Fruit fly (Drosophila melanogaster) whole organism, embryonic: Measurements from ENCODE around the gene Tsp97E.

Experiments used
- Aef1 ChIP-seq: fragments of 200-800 bp; sonication (Bioruptor generic); IDR thresholded peaks from 3 replicates; pipeline ENCODE4 v1.3.6; 2022; ENCODE audit warnings: missing biosample characterization, missing genetic modification characterization
- CG11247 ChIP-seq: fragments of 200-800 bp; sonication (Bioruptor generic); IDR thresholded peaks from 2 replicates; pipeline ENCODE4 v1.3.6; 2022; ENCODE audit warnings: missing biosample characterization, missing genetic modification characterization
- CG11398 ChIP-seq: fragments of 200-800 bp; sonication (Bioruptor generic); optimal IDR thresholded peaks from 2 replicates; lab custom pipeline; 2016; ENCODE audit warnings: missing biosample characterization, missing genetic modification characterization
- CG11560 ChIP-seq: fragments of 200-800 bp; sonication (Bioruptor generic); IDR thresholded peaks from 3 replicates; pipeline ENCODE4 v1.3.6; 2022; ENCODE audit warnings: missing biosample characterization, missing genetic modification characterization
- CG11695 ChIP-seq: fragments of 200-800 bp; sonication (Bioruptor generic); IDR thresholded peaks from 3 replicates; pipeline ENCODE4 v1.3.6; 2022; ENCODE audit warnings: missing biosample characterization, missing genetic modification characterization
- CG12155 ChIP-seq: fragments of 200-800 bp; sonication (Bioruptor generic); optimal IDR thresholded peaks from 3 replicates; lab custom pipeline; 2016; ENCODE audit warnings: missing biosample characterization, missing genetic modification characterization
- CG12659 ChIP-seq: fragments of 200-800 bp; sonication (Bioruptor generic); optimal IDR thresholded peaks from 3 replicates; lab custom pipeline; 2017; ENCODE audit warnings: mild to moderate bottlenecking, missing biosample characterization, missing genetic modification reagents, missing genetic modification characterization
- CG13123 ChIP-seq: fragments of 200-800 bp; sonication (Bioruptor generic); optimal IDR thresholded peaks from 2 replicates; lab custom pipeline; 2016; ENCODE audit warnings: missing biosample characterization, missing genetic modification characterization
- CG13775 ChIP-seq: fragments of 200-800 bp; sonication (Bioruptor generic); optimal IDR thresholded peaks from 3 replicates; lab custom pipeline; 2017; ENCODE audit warnings: missing biosample characterization, mild to moderate bottlenecking, missing genetic modification characterization
- CG14014 ChIP-seq: fragments of 200-800 bp; sonication (Bioruptor generic); IDR thresholded peaks from 2 replicates; pipeline ENCODE4 v1.3.6; 2022; ENCODE audit warnings: missing biosample characterization, missing genetic modification characterization
- CG14050 ChIP-seq: fragments of 200-800 bp; sonication (Bioruptor generic); IDR thresholded peaks from 3 replicates; pipeline ENCODE4 v1.3.6; 2022; ENCODE audit warnings: missing biosample characterization, missing genetic modification characterization
- CG15696 ChIP-seq: fragments of 200-800 bp; sonication (Bioruptor generic); optimal IDR thresholded peaks from 2 replicates; lab custom pipeline; 2019; ENCODE audit warnings: missing biosample characterization, mild to moderate bottlenecking, missing genetic modification characterization, moderate library complexity
- CG16813 ChIP-seq: fragments of 200-800 bp; sonication (Bioruptor generic); IDR thresholded peaks from 3 replicates; pipeline ENCODE4 v1.3.6; 2022; ENCODE audit warnings: missing biosample characterization, missing genetic modification characterization; ENCODE audit not compliant: partially characterized antibody
- CG17361 ChIP-seq: fragments of 200-800 bp; sonication (Bioruptor generic); IDR thresholded peaks from 3 replicates; pipeline ENCODE4 v1.3.6; 2022; ENCODE audit warnings: missing biosample characterization, missing genetic modification characterization
- CG18262 ChIP-seq: fragments of 200-800 bp; optimal IDR thresholded peaks from 3 replicates; lab custom pipeline; 2019; ENCODE audit warnings: missing biosample characterization, mild to moderate bottlenecking, missing genetic modification characterization, moderate library complexity
- CG2202 ChIP-seq: fragments of 200-800 bp; sonication (Bioruptor generic); optimal IDR thresholded peaks from 2 replicates; lab custom pipeline; 2018; ENCODE audit warnings: missing biosample characterization, mild to moderate bottlenecking, missing genetic modification characterization
- CG2678 ChIP-seq: fragments of 200-800 bp; sonication (Bioruptor generic); optimal IDR thresholded peaks from 3 replicates; lab custom pipeline; 2019; ENCODE audit warnings: missing biosample characterization, mild to moderate bottlenecking, missing genetic modification characterization, moderate library complexity
- CG32772 ChIP-seq: fragments of 200-800 bp; sonication (Bioruptor generic); IDR thresholded peaks from 2 replicates; pipeline ENCODE4 v1.3.6; 2022; ENCODE audit warnings: missing biosample characterization, missing genetic modification characterization
- CG5953 ChIP-seq: fragments of 200-800 bp; sonication (Bioruptor generic); IDR thresholded peaks from 2 replicates; pipeline ENCODE4 v1.3.6; 2022; ENCODE audit warnings: missing biosample characterization, missing genetic modification characterization
- CG7357 ChIP-seq: fragments of 200-800 bp; sonication (Bioruptor generic); IDR thresholded peaks from 3 replicates; pipeline ENCODE4 v1.3.6; 2022; ENCODE audit warnings: missing biosample characterization, missing genetic modification characterization
- CG7928 ChIP-seq: fragments of 200-800 bp; sonication (Bioruptor generic); optimal IDR thresholded peaks from 2 replicates; lab custom pipeline; 2017; ENCODE audit warnings: missing biosample characterization, mild to moderate bottlenecking, missing genetic modification characterization
- CG7987 ChIP-seq: fragments of 200-800 bp; sonication (Bioruptor generic); optimal IDR thresholded peaks from 2 replicates; lab custom pipeline; 2018; ENCODE audit warnings: missing biosample characterization, mild to moderate bottlenecking, missing genetic modification characterization, moderate library complexity
- CG8765 ChIP-seq: fragments of 200-800 bp; sonication (Bioruptor generic); IDR thresholded peaks from 2 replicates; pipeline ENCODE4 v1.3.6; 2022; ENCODE audit warnings: missing biosample characterization, missing genetic modification characterization
- Dfd ChIP-seq, 2 experiments: fragments of >200 bp; optimal IDR thresholded peaks; 2 replicates each; lab custom pipeline; 2017; ENCODE audit warnings: missing biosample characterization in 2 of 2, missing genetic modification characterization in 2 of 2
- Drgx ChIP-seq: fragments of 200-800 bp; sonication (Bioruptor generic); IDR thresholded peaks from 2 replicates; pipeline ENCODE4 v1.3.6; 2022; ENCODE audit warnings: missing biosample characterization, missing genetic modification characterization
- Fer3 ChIP-seq: fragments of 200-800 bp; sonication (Bioruptor generic); optimal IDR thresholded peaks from 2 replicates; lab custom pipeline; 2018; ENCODE audit warnings: missing biosample characterization, mild to moderate bottlenecking, missing genetic modification characterization, moderate library complexity
- NC2β ChIP-seq: fragments of 200-800 bp; sonication (Bioruptor generic); optimal IDR thresholded peaks from 2 replicates; lab custom pipeline; 2016; ENCODE audit warnings: missing biosample characterization, missing genetic modification characterization
- Nf-YA ChIP-seq: fragments of 200-800 bp; sonication (Bioruptor generic); IDR thresholded peaks from 2 replicates; pipeline ENCODE4 v1.3.6; 2022; ENCODE audit warnings: missing biosample characterization, missing genetic modification characterization
- Nf-YC ChIP-seq: fragments of 200-800 bp; optimal IDR thresholded peaks from 3 replicates; lab custom pipeline; 2019; ENCODE audit warnings: missing biosample characterization, mild to moderate bottlenecking, missing genetic modification characterization, moderate library complexity
- Ravus ChIP-seq: fragments of 200-800 bp; sonication (Bioruptor generic); IDR thresholded peaks from 2 replicates; pipeline ENCODE4 v1.3.6; 2022; ENCODE audit warnings: missing biosample characterization, missing genetic modification characterization
- TFAM ChIP-seq: fragments of 200-800 bp; sonication (Bioruptor generic); optimal IDR thresholded peaks from 2 replicates; lab custom pipeline; 2017; ENCODE audit warnings: missing biosample characterization, missing genetic modification characterization, inconsistent platforms
- Usf ChIP-seq: fragments of 200-800 bp; sonication (Bioruptor generic); optimal IDR thresholded peaks from 2 replicates; lab custom pipeline; 2017; ENCODE audit warnings: missing genotype, missing biosample characterization, missing genetic modification characterization
- Vsx1 ChIP-seq: fragments of 200-800 bp; sonication (Bioruptor generic); optimal IDR thresholded peaks from 2 replicates; lab custom pipeline; 2017; ENCODE audit warnings: missing biosample characterization, mild to moderate bottlenecking, missing genetic modification characterization, missing genetic modification reagents
- abd-A ChIP-seq: fragments of 200-800 bp; sonication (Bioruptor generic); optimal IDR thresholded peaks from 3 replicates; lab custom pipeline; 2019; ENCODE audit warnings: missing biosample characterization, mild to moderate bottlenecking, missing genetic modification characterization, moderate library complexity
- aop ChIP-seq: fragments of 200-800 bp; sonication (Bioruptor generic); IDR thresholded peaks from 2 replicates; pipeline ENCODE4 v1.3.6; 2022; ENCODE audit warnings: missing biosample characterization, missing genetic modification characterization
- ase ChIP-seq: fragments of 200-800 bp; sonication (Bioruptor generic); IDR thresholded peaks from 3 replicates; pipeline ENCODE4 v1.3.6; 2022; ENCODE audit warnings: missing biosample characterization, missing genetic modification characterization
- az2 ChIP-seq: fragments of 200-800 bp; sonication (Bioruptor generic); optimal IDR thresholded peaks from 3 replicates; lab custom pipeline; 2016; ENCODE audit warnings: missing biosample characterization, missing genetic modification characterization
- bbx ChIP-seq: fragments of 200-800 bp; sonication (Bioruptor generic); IDR thresholded peaks from 2 replicates; pipeline ENCODE4 v1.3.6; 2022; ENCODE audit warnings: missing biosample characterization, missing genetic modification characterization; ENCODE audit not compliant: partially characterized antibody
- esg ChIP-seq: fragments of 200-800 bp; sonication (Bioruptor generic); conservative IDR thresholded peaks from 2 replicates; pipeline ENCODE4 v1.3.6; 2022; ENCODE audit warnings: missing biosample characterization, missing genetic modification characterization
- inv ChIP-seq: fragments of 200-800 bp; sonication (Bioruptor generic); IDR thresholded peaks from 2 replicates; pipeline ENCODE4 v1.3.6; 2022; ENCODE audit warnings: missing biosample characterization, missing genetic modification characterization; ENCODE audit not compliant: partially characterized antibody
- kay ChIP-seq: fragments of 200-800 bp; sonication (Bioruptor generic); optimal IDR thresholded peaks from 2 replicates; lab custom pipeline; 2016; ENCODE audit warnings: missing biosample characterization, missing genetic modification characterization
- kni ChIP-seq: fragments of 200-800 bp; sonication (Bioruptor generic); optimal IDR thresholded peaks from 3 replicates; lab custom pipeline; 2017; ENCODE audit warnings: mild to moderate bottlenecking, missing biosample characterization, missing genetic modification reagents, missing genetic modification characterization
- nerfin-1 ChIP-seq: fragments of 200-800 bp; sonication (Bioruptor generic); optimal IDR thresholded peaks from 3 replicates; lab custom pipeline; 2019; ENCODE audit warnings: missing biosample characterization, mild to moderate bottlenecking, missing genetic modification characterization, moderate library complexity
- p53 ChIP-seq: fragments of 200-800 bp; sonication (Bioruptor generic); optimal IDR thresholded peaks from 2 replicates; lab custom pipeline; 2016; ENCODE audit warnings: missing biosample characterization, missing genetic modification characterization
- phol ChIP-seq: fragments of 200-800 bp; sonication (Bioruptor generic); optimal IDR thresholded peaks from 3 replicates; lab custom pipeline; 2018; ENCODE audit warnings: missing biosample characterization, mild to moderate bottlenecking, missing genetic modification characterization, moderate library complexity
- ro ChIP-seq: fragments of 200-800 bp; sonication (Bioruptor generic); IDR thresholded peaks from 2 replicates; pipeline ENCODE4 v1.3.6; 2022; ENCODE audit warnings: missing biosample characterization, missing genetic modification characterization
- sd ChIP-seq: fragments of 200-800 bp; sonication (Bioruptor generic); optimal IDR thresholded peaks from 3 replicates; lab custom pipeline; 2018; ENCODE audit warnings: missing biosample characterization, mild to moderate bottlenecking, missing genetic modification characterization, moderate library complexity
- sim ChIP-seq: fragments of 200-800 bp; sonication (Bioruptor generic); IDR thresholded peaks from 2 replicates; pipeline ENCODE4 v1.3.6; 2022; ENCODE audit warnings: missing biosample characterization, missing genetic modification characterization
- sisA ChIP-seq: fragments of 200-800 bp; sonication (Bioruptor generic); IDR thresholded peaks from 2 replicates; pipeline ENCODE4 v1.3.6; 2022; ENCODE audit warnings: missing biosample characterization, missing genetic modification characterization
- slbo ChIP-seq: fragments of 200-800 bp; sonication (Bioruptor generic); IDR thresholded peaks from 2 replicates; pipeline ENCODE4 v1.3.6; 2022; ENCODE audit warnings: missing biosample characterization, missing genetic modification characterization
- so ChIP-seq: fragments of 200-800 bp; sonication (Bioruptor generic); IDR thresholded peaks from 3 replicates; pipeline ENCODE4 v1.3.6; 2022; ENCODE audit warnings: missing biosample characterization, missing genetic modification characterization

The Tsp97E gene

dm6 chr3R:26964452-26965133 is at the start of gene Tsp97E (continued):
- TF ChIP-seq CG14014 (GFP tag; lab: Robert Waterston, UW) (no peak), sisA (no peak), so (GFP tag; lab: Robert Waterston, UW) (no peak; the same call in 2 of the 3 replicates), inv (peak; percentile 63), Nf-YC (peak; percentile 38), p53 (no peak), CG11695 (GFP tag; lab: Robert Waterston, UW) (no peak), CG2678 (tag; lab: Kevin White, UChicago) (peak; percentile 19), CG13123 (no peak), CG2202 (no peak), CG14050 (GFP tag; lab: Robert Waterston, UW) (no peak), NC2β (GFP tag; lab: Kevin White, UChicago) (no peak), Drgx (GFP tag; lab: Robert Waterston, UW) (no peak), CG11247 (GFP tag; lab: Robert Waterston, UW) (no peak), az2 (GFP tag; lab: Kevin White, UChicago) (no peak), CG12659 (GFP tag; lab: Kevin White, UChicago) (peak; percentile 40), nerfin-1 (tag; lab: Kevin White, UChicago) (no peak), sim (GFP tag; lab: Robert Waterston, UW) (no peak), CG32772 (no peak), slbo (GFP tag; lab: Robert Waterston, UW) (no peak), Ravus (GFP tag; lab: Robert Waterston, UW) (no peak), sd (tag; lab: Kevin White, UChicago) (no peak), Fer3 (tag; lab: Kevin White, UChicago) (no peak), phol (peak; percentile 15), Aef1 (peak; percentile 48; the same call in 2 of the 3 replicates), CG13775 (GFP tag; lab: Kevin White, UChicago) (no peak), ro (GFP tag; lab: Robert Waterston, UW) (no peak), bbx (GFP tag; lab: Robert Waterston, UW) (peak; percentile 75; the same call in 1 of the 2 replicates), CG11560 (tag; lab: Robert Waterston, UW) (no peak), Nf-YA (GFP tag; lab: Robert Waterston, UW) (no peak), ase (GFP tag; lab: Robert Waterston, UW) (no peak), kay (GFP tag; lab: Kevin White, UChicago) (no peak), aop (GFP tag; lab: Robert Waterston, UW) (no peak), kni (GFP tag; lab: Kevin White, UChicago) (no peak), CG11398 (GFP tag; lab: Kevin White, UChicago) (no peak), CG7357 (GFP tag; lab: Robert Waterston, UW) (no peak), Vsx1 (GFP tag; lab: Kevin White, UChicago) (peak; percentile 50), CG5953 (no peak), esg (GFP tag; lab: Robert Waterston, UW) (no peak), CG15696 (tag; lab: Kevin White, UChicago) (no peak), TFAM (GFP tag; lab: Kevin White, UChicago) (no peak), Dfd (GFP tag; optimal IDR thresholded peaks at IDR 0.05; lab: Kevin White, UChicago) (no peak), CG17361 (GFP tag; lab: Robert Waterston, UW) (peak; percentile 49; the same call in 2 of the 3 replicates), CG16813 (GFP tag; lab: Robert Waterston, UW) (peak; percentile 72), Usf (GFP tag; lab: Kevin White, UChicago) (no peak), abd-A (tag; lab: Kevin White, UChicago) (no peak), CG8765 (no peak), CG7987 (GFP tag; lab: Kevin White, UChicago) (no peak), CG12155 (GFP tag; lab: Kevin White, UChicago) (no peak), CG18262 (peak; percentile 39), CG7928 (no peak)
